Fruit fly (Drosophila melanogaster) whole organism, embryonic: ENCODE data around the gene CG42827.

ENCODE experiments used
- Asciz ChIP-seq: fragments of 200-800 bp; sonication (Bioruptor generic); optimal IDR thresholded peaks from 2 replicates; lab custom pipeline; 2017; ENCODE audit warnings: missing biosample characterization, mild to moderate bottlenecking, missing genetic modification characterization, missing genetic modification reagents
- Atf3 ChIP-seq: fragments of 200-800 bp; sonication (Bioruptor generic); optimal IDR thresholded peaks from 3 replicates; lab custom pipeline; 2016; ENCODE audit warnings: missing biosample characterization, missing genetic modification characterization
- BEAF-32 ChIP-seq: fragments of 200-800 bp; sonication (Bioruptor generic); optimal IDR thresholded peaks from 3 replicates; lab custom pipeline; 2017; ENCODE audit warnings: missing biosample characterization, missing genetic modification characterization, mild to moderate bottlenecking, moderate library complexity, missing genetic modification reagents
- CG10274 ChIP-seq: fragments of 200-800 bp; sonication (Bioruptor generic); optimal IDR thresholded peaks from 3 replicates; lab custom pipeline; 2017; ENCODE audit warnings: missing biosample characterization, mild to moderate bottlenecking, missing genetic modification characterization
- CG12219 ChIP-seq: fragments of 200-800 bp; sonication (Bioruptor generic); optimal IDR thresholded peaks from 3 replicates; lab custom pipeline; 2018; ENCODE audit warnings: missing biosample characterization, mild to moderate bottlenecking, missing genetic modification characterization
- CG12236 ChIP-seq: fragments of 200-800 bp; sonication (Bioruptor generic); optimal IDR thresholded peaks from 2 replicates; lab custom pipeline; 2016; ENCODE audit warnings: missing biosample characterization, missing genetic modification characterization
- CG1233 ChIP-seq: fragments of 200-800 bp; sonication (Bioruptor generic); optimal IDR thresholded peaks from 4 replicates; lab custom pipeline; 2018; ENCODE audit warnings: missing biosample characterization, mild to moderate bottlenecking, missing genetic modification characterization
- CG14965 ChIP-seq: fragments of 200-800 bp; sonication (Bioruptor generic); optimal IDR thresholded peaks from 2 replicates; lab custom pipeline; 2016; ENCODE audit warnings: missing biosample characterization, missing genetic modification characterization, borderline replicate concordance
- CG16815 ChIP-seq: fragments of 200-800 bp; sonication (Bioruptor generic); optimal IDR thresholded peaks from 3 replicates; lab custom pipeline; 2017; ENCODE audit warnings: missing biosample characterization, mild to moderate bottlenecking, missing genetic modification characterization
- CG31224 ChIP-seq: fragments of 200-800 bp; sonication (Bioruptor generic); IDR thresholded peaks from 2 replicates; pipeline ENCODE4 v1.3.6; 2022; ENCODE audit warnings: missing biosample characterization, missing genetic modification characterization
- CG34422 ChIP-seq: fragments of 200-800 bp; sonication (Bioruptor generic); IDR thresholded peaks from 3 replicates; pipeline ENCODE4 v1.3.6; 2022; ENCODE audit warnings: missing biosample characterization, missing genetic modification characterization
- CG6765 ChIP-seq: fragments of 200-800 bp; sonication (Bioruptor generic); optimal IDR thresholded peaks from 3 replicates; lab custom pipeline; 2017; ENCODE audit warnings: missing biosample characterization, mild to moderate bottlenecking, missing genetic modification characterization
- CG9215 ChIP-seq: fragments of 200-800 bp; sonication (Bioruptor generic); IDR thresholded peaks from 2 replicates; pipeline ENCODE4 v1.3.6; 2022; ENCODE audit warnings: missing biosample characterization, missing genetic modification characterization
- CTCF ChIP-seq: fragments of 200-800 bp; sonication (Bioruptor generic); optimal IDR thresholded peaks from 2 replicates; lab custom pipeline; 2017; ENCODE audit warnings: missing biosample characterization, mild to moderate bottlenecking, missing genetic modification characterization, moderate library complexity
- D ChIP-seq, 2 experiments: fragments of 200-800 bp in 1 of 2; fragments of >200 bp in 1 of 2; sonication (Bioruptor generic) in 1 of 2; optimal IDR thresholded peaks; 2 replicates in 1 of 2; 3 replicates in 1 of 2; lab custom pipeline; 2017; ENCODE audit warnings: mild to moderate bottlenecking in 1 of 2, missing biosample characterization in 1 of 2, missing genetic modification characterization in 1 of 2, missing genetic modification reagents in 1 of 2
- D19B ChIP-seq: fragments of 200-800 bp; sonication (Bioruptor generic); optimal IDR thresholded peaks from 2 replicates; lab custom pipeline; 2017; ENCODE audit warnings: missing biosample characterization, mild to moderate bottlenecking, missing genetic modification characterization
- ERR ChIP-seq: fragments of 200-800 bp; sonication (Bioruptor generic); optimal IDR thresholded peaks from 2 replicates; lab custom pipeline; 2016; ENCODE audit warnings: missing biosample characterization, missing genetic modification characterization
- Eip74EF ChIP-seq, 2 experiments: fragments of 200-800 bp in 1 of 2; fragments of >200 bp in 1 of 2; sonication (Bioruptor generic) in 1 of 2; optimal IDR thresholded peaks; 2 replicates each; lab custom pipeline; 2017 to 2019; ENCODE audit warnings: missing biosample characterization in 2 of 2, missing genetic modification characterization in 2 of 2, mild to moderate bottlenecking in 1 of 2, moderate library complexity in 1 of 2
- Ets65A ChIP-seq: fragments of 200-800 bp; sonication (Bioruptor generic); peaks from one replicate; lab custom pipeline; 2016; ENCODE audit warnings: missing biosample characterization, missing genetic modification characterization
- Fer3 ChIP-seq: fragments of 200-800 bp; sonication (Bioruptor generic); optimal IDR thresholded peaks from 2 replicates; lab custom pipeline; 2018; ENCODE audit warnings: missing biosample characterization, mild to moderate bottlenecking, missing genetic modification characterization, moderate library complexity
- HLH4C ChIP-seq: fragments of 200-800 bp; sonication (Bioruptor generic); IDR thresholded peaks from 3 replicates; pipeline ENCODE4 v1.3.6; 2022; ENCODE audit warnings: missing biosample characterization, missing genetic modification characterization; ENCODE audit not compliant: partially characterized antibody
- Hand ChIP-seq: fragments of 200-800 bp; sonication (Bioruptor generic); optimal IDR thresholded peaks from 2 replicates; lab custom pipeline; 2017; ENCODE audit warnings: mild to moderate bottlenecking, missing biosample characterization, missing genetic modification reagents, missing genetic modification characterization
- Kr ChIP-seq: fragments of 200-800 bp; sonication (Bioruptor generic); optimal IDR thresholded peaks from 2 replicates; lab custom pipeline; 2017; ENCODE audit warnings: missing biosample characterization, mild to moderate bottlenecking, missing genetic modification characterization
- Poxn ChIP-seq: fragments of 200-800 bp; sonication (Bioruptor generic); IDR thresholded peaks from 2 replicates; pipeline ENCODE4 v1.3.6; 2022; ENCODE audit warnings: missing biosample characterization, missing genetic modification characterization
- Ravus ChIP-seq: fragments of 200-800 bp; sonication (Bioruptor generic); IDR thresholded peaks from 2 replicates; pipeline ENCODE4 v1.3.6; 2022; ENCODE audit warnings: missing biosample characterization, missing genetic modification characterization
- Sry-β ChIP-seq: fragments of 200-800 bp; sonication (Bioruptor generic); optimal IDR thresholded peaks from 2 replicates; lab custom pipeline; 2018; ENCODE audit warnings: missing biosample characterization, mild to moderate bottlenecking, missing genetic modification characterization, moderate library complexity
- Ssrp ChIP-seq: fragments of 200-800 bp; sonication (Bioruptor generic); optimal IDR thresholded peaks from 2 replicates; lab custom pipeline; 2018; ENCODE audit warnings: missing biosample characterization, mild to moderate bottlenecking, missing genetic modification characterization, moderate library complexity
- ase ChIP-seq: fragments of 200-800 bp; sonication (Bioruptor generic); IDR thresholded peaks from 3 replicates; pipeline ENCODE4 v1.3.6; 2022; ENCODE audit warnings: missing biosample characterization, missing genetic modification characterization
- bowl ChIP-seq: fragments of 200-800 bp; sonication (Bioruptor generic); IDR thresholded peaks from 2 replicates; pipeline ENCODE4 v1.3.6; 2022; ENCODE audit warnings: missing biosample characterization, missing genetic modification characterization
- cad ChIP-seq: fragments of >200 bp; optimal IDR thresholded peaks from 2 replicates; lab custom pipeline; 2017; ENCODE audit warnings: missing biosample characterization, missing genetic modification characterization
- chif ChIP-seq, 2 experiments: fragments of 200-800 bp; sonication (Bioruptor generic); optimal IDR thresholded peaks; 3 replicates each; lab custom pipeline; 2016; ENCODE audit warnings: missing biosample characterization in 2 of 2, missing genetic modification characterization in 2 of 2
- chm ChIP-seq: fragments of 200-800 bp; sonication (Bioruptor generic); IDR thresholded peaks from 2 replicates; pipeline ENCODE4 v1.3.6; 2022; ENCODE audit warnings: missing biosample characterization, missing genetic modification characterization
- disco-r ChIP-seq: fragments of 200-800 bp; sonication (Bioruptor generic); optimal IDR thresholded peaks from 2 replicates; lab custom pipeline; 2016; ENCODE audit warnings: missing biosample characterization, missing genetic modification characterization
- ftz-f1 ChIP-seq: fragments of 200-800 bp; sonication (Bioruptor generic); optimal IDR thresholded peaks from 2 replicates; lab custom pipeline; 2016; ENCODE audit warnings: missing biosample characterization, missing genetic modification characterization
- insv ChIP-seq, 2 experiments: fragments of 200-800 bp; sonication (Bioruptor generic); optimal IDR thresholded peaks; 3 replicates each; lab custom pipeline; 2016 to 2018; ENCODE audit warnings: missing biosample characterization in 2 of 2, missing genetic modification characterization in 2 of 2
- jumu ChIP-seq: fragments of 200-800 bp; sonication (Bioruptor generic); optimal IDR thresholded peaks from 3 replicates; lab custom pipeline; 2016; ENCODE audit warnings: missing biosample characterization, missing genetic modification characterization
- ken ChIP-seq: fragments of 200-800 bp; sonication (Bioruptor generic); IDR thresholded peaks from 3 replicates; pipeline ENCODE4 v1.3.6; 2022; ENCODE audit warnings: missing biosample characterization, missing genetic modification characterization
- lov ChIP-seq, 2 experiments: fragments of 200-800 bp in 1 of 2; fragments of >200 bp in 1 of 2; sonication (Bioruptor generic) in 1 of 2; IDR thresholded peaks in 1 of 2; optimal IDR thresholded peaks in 1 of 2; 2 replicates in 1 of 2; 3 replicates in 1 of 2; pipeline versions ENCODE4 v1.3.6 to Lab custom; 2017 to 2022; ENCODE audit warnings: missing biosample characterization in 1 of 2, missing genetic modification characterization in 1 of 2
- org-1 ChIP-seq: fragments of 200-800 bp; sonication (Bioruptor generic); optimal IDR thresholded peaks from 2 replicates; lab custom pipeline; 2017; ENCODE audit warnings: missing biosample characterization, missing genetic modification characterization
- psq ChIP-seq: fragments of 200-800 bp; sonication (Bioruptor generic); optimal IDR thresholded peaks from 2 replicates; lab custom pipeline; 2017; ENCODE audit warnings: missing biosample characterization, missing genetic modification characterization
- ro ChIP-seq: fragments of 200-800 bp; sonication (Bioruptor generic); IDR thresholded peaks from 2 replicates; pipeline ENCODE4 v1.3.6; 2022; ENCODE audit warnings: missing biosample characterization, missing genetic modification characterization
- salm ChIP-seq: fragments of 200-800 bp; sonication (Bioruptor generic); optimal IDR thresholded peaks from 2 replicates; lab custom pipeline; 2018; ENCODE audit warnings: missing biosample characterization, mild to moderate bottlenecking, missing genetic modification characterization
- slou ChIP-seq: fragments of 200-800 bp; sonication (Bioruptor generic); optimal IDR thresholded peaks from 3 replicates; lab custom pipeline; 2016; ENCODE audit warnings: missing biosample characterization, missing genetic modification characterization
- sna ChIP-seq: fragments of 200-800 bp; sonication (Bioruptor generic); IDR thresholded peaks from 2 replicates; pipeline ENCODE4 v1.3.6; 2022; ENCODE audit warnings: missing biosample characterization, missing genetic modification characterization; ENCODE audit not compliant: partially characterized antibody
- sob ChIP-seq: fragments of 200-800 bp; sonication (Bioruptor generic); IDR thresholded peaks from 2 replicates; pipeline ENCODE4 v1.3.6; 2022; ENCODE audit warnings: missing biosample characterization, missing genetic modification characterization
- vfl ChIP-seq: fragments of 200-800 bp; sonication (Bioruptor generic); optimal IDR thresholded peaks from 2 replicates; lab custom pipeline; 2016; ENCODE audit warnings: missing biosample characterization, missing genetic modification characterization
- zen ChIP-seq: fragments of 200-800 bp; sonication (Bioruptor generic); optimal IDR thresholded peaks from 3 replicates; lab custom pipeline; 2018; ENCODE audit warnings: missing biosample characterization, mild to moderate bottlenecking, missing genetic modification characterization, moderate library complexity
- zen2 ChIP-seq: fragments of 200-800 bp; sonication (Bioruptor generic); IDR thresholded peaks from 3 replicates; pipeline ENCODE4 v1.3.6; 2022; ENCODE audit warnings: missing biosample characterization, missing genetic modification characterization; ENCODE audit not compliant: partially characterized antibody
- zfh2 ChIP-seq: fragments of 200-800 bp; sonication (Bioruptor generic); optimal IDR thresholded peaks from 2 replicates; lab custom pipeline; 2016; ENCODE audit warnings: missing biosample characterization, missing genetic modification characterization

Gene CG42827

DNA sequence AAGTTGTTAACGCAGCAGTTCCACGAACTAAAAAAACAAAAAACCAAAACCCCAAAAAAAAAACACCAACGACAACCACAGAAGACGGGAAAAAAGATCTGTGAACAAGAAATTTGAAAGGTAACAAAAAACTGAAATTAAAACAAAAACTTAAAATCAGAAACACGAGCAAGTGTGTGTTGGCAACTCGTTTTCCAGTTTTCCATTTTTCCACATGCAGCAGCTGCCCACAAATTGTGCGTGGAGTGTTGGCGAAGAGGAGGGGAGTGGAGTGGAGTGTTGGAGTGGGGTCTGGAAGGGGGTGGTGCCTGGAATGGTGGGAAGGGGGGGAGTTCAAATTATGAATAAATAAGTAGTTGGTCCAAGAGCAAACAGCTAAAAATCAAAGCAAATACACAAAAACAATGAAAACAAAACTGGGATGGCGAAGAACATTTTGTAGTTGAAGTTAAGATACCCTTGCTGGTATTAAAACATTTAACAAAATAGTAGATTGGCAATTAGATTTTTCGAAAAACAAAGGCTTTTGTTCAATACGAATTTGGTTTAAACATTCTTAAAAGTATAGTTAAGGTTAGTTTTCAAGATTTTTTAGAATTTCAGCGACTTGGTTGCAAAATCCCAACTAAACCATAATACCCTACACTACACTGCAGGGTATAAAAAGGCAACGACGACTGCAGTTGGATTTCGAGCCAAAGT, 39.2 kb upstream of the CG42827 start (continued):
- TF ChIP-seq Poxn, result no peak
- TF ChIP-seq CG16815, result peak; percentile 11
- no peak for TF ChIP-seq CG12236
- TF ChIP-seq D (optimal IDR thresholded peaks at IDR 0.05; lab: Kevin White, UChicago), result no peak
- peak; percentile 66 for TF ChIP-seq D (GFP tag; optimal IDR thresholded peaks at IDR 0.05; lab: Kevin White, UChicago)
- no peak for TF ChIP-seq insv (GFP tag; optimal IDR thresholded peaks at IDR 0.05; lab: Kevin White, UChicago)
- TF ChIP-seq CG31224, result no peak
- TF ChIP-seq cad (GFP tag; lab: Kevin White, UChicago), result no peak
- peak; percentile 37 for TF ChIP-seq D19B (GFP tag; lab: Kevin White, UChicago)
- TF ChIP-seq zen2, result no peak
- peak; percentile 8 for TF ChIP-seq zen (tag; lab: Kevin White, UChicago)
- TF ChIP-seq CG12219 (GFP tag; lab: Kevin White, UChicago), result peak; percentile 27
- no peak for TF ChIP-seq Sry-β (GFP tag; lab: Kevin White, UChicago)
- no peak for TF ChIP-seq chm (GFP tag; lab: Robert Waterston, UW)
- no peak for TF ChIP-seq psq (GFP tag; lab: Kevin White, UChicago)
- TF ChIP-seq ase (GFP tag; lab: Robert Waterston, UW), result no peak
- TF ChIP-seq lov (optimal IDR thresholded peaks at IDR 0.05; lab: Kevin White, UChicago), result no peak
- 0 out of 3 replicates have a peak, but pooled peaks have one; percentile 16 for TF ChIP-seq lov (GFP tag; IDR thresholded peaks at IDR 0.05; lab: Robert Waterston, UW)
- peak; percentile 67 for TF ChIP-seq CG10274 (GFP tag; lab: Kevin White, UChicago)
- no peak for TF ChIP-seq bowl (GFP tag; lab: Robert Waterston, UW)
- TF ChIP-seq CG34422 (GFP tag; lab: Robert Waterston, UW), result no peak
- TF ChIP-seq Eip74EF (GFP tag; optimal IDR thresholded peaks at IDR 0.05; lab: Kevin White, UChicago), result peak in 1 of 2 experiments; percentile 27
- peak; percentile 13 for TF ChIP-seq org-1 (GFP tag; lab: Kevin White, UChicago)
- no peak for TF ChIP-seq sob
- no peak for TF ChIP-seq Fer3 (tag; lab: Kevin White, UChicago)
- no peak for TF ChIP-seq Kr (GFP tag; lab: Kevin White, UChicago)
- 0 out of 3 replicates have a peak, but pooled peaks have one; percentile 33 for TF ChIP-seq ken
- no peak for TF ChIP-seq ftz-f1 (GFP tag; lab: Kevin White, UChicago)
- peak; percentile 32 for TF ChIP-seq jumu (GFP tag; lab: Kevin White, UChicago)
- TF ChIP-seq CG9215, result no peak
- TF ChIP-seq sna (GFP tag; lab: Robert Waterston, UW), result no peak
- TF ChIP-seq Atf3 (GFP tag; lab: Kevin White, UChicago), result no peak
- no peak for TF ChIP-seq zfh2 (GFP tag; lab: Kevin White, UChicago)
- no peak for TF ChIP-seq Hand (GFP tag; lab: Kevin White, UChicago)
- no peak for TF ChIP-seq CG14965 (GFP tag; lab: Kevin White, UChicago)
- TF ChIP-seq CTCF (GFP tag; lab: Kevin White, UChicago), result no peak
- TF ChIP-seq slou (GFP tag; lab: Kevin White, UChicago), result no peak
- TF ChIP-seq salm (tag; lab: Kevin White, UChicago), result peak; percentile 4
- TF ChIP-seq HLH4C, result no peak
- TF ChIP-seq ERR (GFP tag; lab: Kevin White, UChicago), result no peak
- TF ChIP-seq Ravus (GFP tag; lab: Robert Waterston, UW), result no peak
- no peak for TF ChIP-seq BEAF-32 (GFP tag; lab: Kevin White, UChicago)
- peak; percentile 92 for TF ChIP-seq Ets65A (GFP tag; lab: Kevin White, UChicago)
- TF ChIP-seq CG1233, result peak; percentile 4
- no peak for TF ChIP-seq CG6765 (GFP tag; lab: Kevin White, UChicago)
- TF ChIP-seq Ssrp (tag; lab: Kevin White, UChicago), result peak; percentile 65
- TF ChIP-seq Asciz (GFP tag; lab: Kevin White, UChicago), result peak; percentile 15
- TF ChIP-seq disco-r (GFP tag; lab: Kevin White, UChicago), result no peak
- no peak for TF ChIP-seq vfl
- TF ChIP-seq ro (GFP tag; lab: Robert Waterston, UW), result no peak
- TF ChIP-seq chif (GFP tag; optimal IDR thresholded peaks at IDR 0.05; lab: Kevin White, UChicago), result peak; percentile 37 to 55
